Worm (Caenorhabditis elegans) whole organism, young adult: Measurements from ENCODE around the gene aars-1.

Experiments used
- B0261.1 ChIP-seq: sonication (generic microtip); optimal IDR thresholded peaks from 2 replicates; lab custom pipeline; 2016; ENCODE audit warnings: mild to moderate bottlenecking, missing genetic modification characterization, moderate library complexity, missing compliant biosample characterization
- C17E4.6 ChIP-seq: fragments of 200-800 bp; sonication (Bioruptor generic); IDR thresholded peaks from 2 replicates; pipeline ENCODE4 v1.3.6; 2022; ENCODE audit warnings: missing genetic modification reagents, missing genetic modification characterization, missing compliant biosample characterization
- D2030.7 ChIP-seq: fragments of 200-800 bp; sonication (Bioruptor generic); IDR thresholded peaks from 2 replicates; pipeline ENCODE4 v1.3.6; 2022; ENCODE audit warnings: missing genetic modification reagents, missing genetic modification characterization, missing compliant biosample characterization
- F33H1.4 ChIP-seq: fragments of 200-800 bp; sonication (Bioruptor generic); IDR thresholded peaks from 2 replicates; pipeline ENCODE4 v1.3.6; 2022; ENCODE audit warnings: missing genetic modification reagents, missing genetic modification characterization, missing compliant biosample characterization
- F39B2.1 ChIP-seq: fragments of 200-800 bp; sonication (Bioruptor generic); IDR thresholded peaks from 2 replicates; pipeline ENCODE4 v1.3.6; 2022; ENCODE audit warnings: missing genetic modification reagents, missing genetic modification characterization, missing compliant biosample characterization
- F55B11.4 ChIP-seq: sonication (generic microtip); optimal IDR thresholded peaks from 2 replicates; lab custom pipeline; 2016; ENCODE audit warnings: missing compliant biosample characterization, missing genetic modification characterization, borderline replicate concordance; ENCODE audit not compliant: insufficient read depth
- F57C9.4 ChIP-seq: sonication (generic microtip); optimal IDR thresholded peaks from 2 replicates; lab custom pipeline; 2017; ENCODE audit warnings: mild to moderate bottlenecking, missing genetic modification characterization, missing compliant biosample characterization
- K12H6.12 ChIP-seq: fragments of 200-800 bp; sonication (Bioruptor generic); optimal IDR thresholded peaks from 2 replicates; lab custom pipeline; 2018; ENCODE audit warnings: mild to moderate bottlenecking, missing genetic modification characterization, missing compliant biosample characterization
- Y53F4B.3 ChIP-seq: fragments of 200-800 bp; sonication (Bioruptor generic); IDR thresholded peaks from 2 replicates; pipeline ENCODE4 v1.3.6; 2022; ENCODE audit warnings: missing genetic modification reagents, missing genetic modification characterization, missing compliant biosample characterization
- Y95B8A.8 ChIP-seq: fragments of 200-800 bp; sonication (Bioruptor generic); IDR thresholded peaks from 2 replicates; pipeline ENCODE4 v1.3.6; 2022; ENCODE audit warnings: missing genetic modification reagents, missing genetic modification characterization, missing compliant biosample characterization
- ZK185.1 ChIP-seq: sonication (generic microtip); optimal IDR thresholded peaks from 2 replicates; lab custom pipeline; 2016; ENCODE audit warnings: mild to moderate bottlenecking, missing genetic modification characterization, missing compliant biosample characterization; ENCODE audit not compliant: poor library complexity, severe bottlenecking
- ama-1 ChIP-seq, 3 experiments: fragments of 150-350 bp in 1 of 3; sonication (generic microtip) in 2 of 3; optimal IDR thresholded peaks; 2 replicates each; lab custom pipeline; 2014 to 2018; ENCODE audit warnings: missing biosample characterization in 2 of 3, missing genetic modification characterization in 2 of 3, missing genetic modification reagents in 2 of 3
- aptf-2 ChIP-seq: fragments of 200-800 bp; sonication (Bioruptor generic); conservative IDR thresholded peaks from 2 replicates; pipeline ENCODE4 v1.3.6; 2022; ENCODE audit warnings: missing genetic modification reagents, missing genetic modification characterization, missing compliant biosample characterization
- aptf-3 ChIP-seq: fragments of 200-800 bp; sonication (Bioruptor generic); IDR thresholded peaks from 2 replicates; pipeline ENCODE4 v1.3.6; 2022; ENCODE audit warnings: missing genetic modification characterization, missing compliant biosample characterization
- atf-7 ChIP-seq: sonication (generic microtip); optimal IDR thresholded peaks from 2 replicates; lab custom pipeline; 2017; ENCODE audit warnings: mild to moderate bottlenecking, missing genetic modification characterization, missing compliant biosample characterization
- bed-2 ChIP-seq: fragments of 200-800 bp; sonication (Bioruptor generic); IDR thresholded peaks from 2 replicates; pipeline ENCODE4 v1.3.6; 2022; ENCODE audit warnings: missing genetic modification reagents, missing genetic modification characterization, missing compliant biosample characterization
- ceh-100 ChIP-seq: fragments of 200-800 bp; sonication (Bioruptor generic); IDR thresholded peaks from 2 replicates; pipeline ENCODE4 v1.3.6; 2022; ENCODE audit warnings: missing genetic modification reagents, missing genetic modification characterization, missing compliant biosample characterization
- die-1 ChIP-seq: sonication (generic microtip); optimal IDR thresholded peaks from 2 replicates; lab custom pipeline; 2016; ENCODE audit warnings: missing genotype, mild to moderate bottlenecking, missing genetic modification characterization, missing compliant biosample characterization
- dpl-1 ChIP-seq: fragments of 150-350 bp; optimal IDR thresholded peaks from 2 replicates; lab custom pipeline; 2014; ENCODE audit warnings: missing biosample characterization, missing genetic modification reagents, missing genetic modification characterization
- egl-18 ChIP-seq: fragments of 200-800 bp; sonication (Bioruptor generic); IDR thresholded peaks from 2 replicates; pipeline ENCODE4 v1.3.6; 2022; ENCODE audit warnings: missing genetic modification reagents, missing genetic modification characterization, missing compliant biosample characterization
- gei-17 ChIP-seq: fragments of 200-800 bp; sonication (Bioruptor generic); optimal IDR thresholded peaks from 2 replicates; lab custom pipeline; 2018; ENCODE audit warnings: mild to moderate bottlenecking, missing genetic modification characterization, missing compliant biosample characterization
- hlh-12 ChIP-seq: sonication (generic microtip); optimal IDR thresholded peaks from 2 replicates; lab custom pipeline; 2016; ENCODE audit warnings: missing genetic modification characterization, missing compliant biosample characterization
- hrde-1 ChIP-seq: sonication (generic microtip); optimal IDR thresholded peaks from 2 replicates; lab custom pipeline; 2016; ENCODE audit warnings: missing genetic modification characterization, mild to moderate bottlenecking, missing compliant biosample characterization, moderate library complexity, missing genotype, missing genetic modification reagents, borderline replicate concordance
- lag-1 ChIP-seq: fragments of 200-800 bp; sonication (Bioruptor generic); IDR thresholded peaks from 2 replicates; pipeline ENCODE4 v1.3.6; 2022; ENCODE audit warnings: missing genetic modification reagents, missing genetic modification characterization, missing compliant biosample characterization
- lin-26 ChIP-seq: fragments of 200-800 bp; sonication (Bioruptor generic); IDR thresholded peaks from 2 replicates; pipeline ENCODE4 v1.3.6; 2022; ENCODE audit warnings: missing genetic modification reagents, missing genetic modification characterization, missing compliant biosample characterization
- lin-54 ChIP-seq: fragments of 200-800 bp; sonication (Bioruptor generic); optimal IDR thresholded peaks from 2 replicates; lab custom pipeline; 2018; ENCODE audit warnings: mild to moderate bottlenecking, missing genetic modification characterization, missing compliant biosample characterization
- lir-1 ChIP-seq: fragments of 200-800 bp; sonication (Bioruptor generic); conservative IDR thresholded peaks from 2 replicates; pipeline ENCODE4 v1.3.6; 2022; ENCODE audit warnings: missing genetic modification reagents, missing genetic modification characterization, missing compliant biosample characterization
- madf-8 ChIP-seq: fragments of 200-800 bp; sonication (Bioruptor generic); conservative IDR thresholded peaks from 2 replicates; pipeline ENCODE4 v1.3.6; 2022; ENCODE audit warnings: missing genetic modification reagents, missing genetic modification characterization, missing compliant biosample characterization
- mes-4 ChIP-seq: sonication (generic microtip); optimal IDR thresholded peaks from 2 replicates; lab custom pipeline; 2016; ENCODE audit warnings: missing genotype, missing genetic modification characterization, missing compliant biosample characterization
- mxl-1 ChIP-seq: sonication (generic microtip); optimal IDR thresholded peaks from 2 replicates; lab custom pipeline; 2016; ENCODE audit warnings: missing genetic modification characterization, missing compliant biosample characterization
- nfyb-1 ChIP-seq: fragments of 200-800 bp; sonication (Bioruptor generic); IDR thresholded peaks from 2 replicates; pipeline ENCODE4 v1.3.6; 2022; ENCODE audit warnings: missing genetic modification reagents, missing genetic modification characterization, missing compliant biosample characterization
- nhr-120 ChIP-seq: fragments of 200-800 bp; sonication (Bioruptor generic); IDR thresholded peaks from 2 replicates; pipeline ENCODE4 v1.3.6; 2022; ENCODE audit warnings: missing genetic modification characterization, missing compliant biosample characterization
- nhr-179 ChIP-seq: sonication (generic microtip); optimal IDR thresholded peaks from 2 replicates; lab custom pipeline; 2016; ENCODE audit warnings: mild to moderate bottlenecking, missing genetic modification characterization, missing compliant biosample characterization
- nhr-27 ChIP-seq: fragments of 200-800 bp; sonication (Bioruptor generic); optimal IDR thresholded peaks from 2 replicates; lab custom pipeline; 2018; ENCODE audit warnings: mild to moderate bottlenecking, missing genetic modification characterization, moderate library complexity, missing compliant biosample characterization
- nhr-80 ChIP-seq: sonication (generic microtip); optimal IDR thresholded peaks from 2 replicates; lab custom pipeline; 2016; ENCODE audit warnings: missing genetic modification characterization, missing compliant biosample characterization
- rpc-1 ChIP-seq, 2 experiments: fragments of 150-350 bp in 1 of 2; sonication (generic microtip) in 1 of 2; optimal IDR thresholded peaks; 2 replicates each; lab custom pipeline; 2014 to 2018; ENCODE audit warnings: missing biosample characterization in 1 of 2, missing genetic modification characterization in 1 of 2, missing genetic modification reagents in 1 of 2, missing genotype in 1 of 2
- snpc-4 ChIP-seq, 5 experiments: fragments of 150-350 bp in 1 of 5; sonication (generic microtip) in 4 of 5; optimal IDR thresholded peaks; 2 replicates each; lab custom pipeline; 2014 to 2018; ENCODE audit warnings: missing genetic modification characterization in 5 of 5, missing biosample characterization in 3 of 5, antibody characterized with exemption in 2 of 5, mild to moderate bottlenecking in 2 of 5, missing compliant biosample characterization in 2 of 5, missing genotype in 2 of 5, moderate library complexity in 2 of 5, missing genetic modification reagents in 1 of 5
- somi-1 ChIP-seq: fragments of 200-800 bp; sonication (Bioruptor generic); optimal IDR thresholded peaks from 2 replicates; lab custom pipeline; 2018; ENCODE audit warnings: mild to moderate bottlenecking, missing genetic modification characterization, missing compliant biosample characterization
- tbx-9 ChIP-seq: sonication (generic microtip); optimal IDR thresholded peaks from 2 replicates; lab custom pipeline; 2016; ENCODE audit warnings: borderline replicate concordance, missing genetic modification characterization, inconsistent platforms, missing compliant biosample characterization
- tlf-1 ChIP-seq: fragments of 200-800 bp; sonication (Bioruptor generic); optimal IDR thresholded peaks from 2 replicates; lab custom pipeline; 2018; ENCODE audit warnings: mild to moderate bottlenecking, missing genetic modification characterization, missing compliant biosample characterization
- zim-3 ChIP-seq: sonication (generic microtip); optimal IDR thresholded peaks from 2 replicates; lab custom pipeline; 2017; ENCODE audit warnings: mild to moderate bottlenecking, missing genetic modification characterization, moderate library complexity, missing compliant biosample characterization
- ztf-18 ChIP-seq: sonication (generic microtip); optimal IDR thresholded peaks from 2 replicates; lab custom pipeline; 2016; ENCODE audit warnings: missing genotype, mild to moderate bottlenecking, missing genetic modification characterization, missing compliant biosample characterization
- ztf-25 ChIP-seq: fragments of 200-800 bp; sonication (Bioruptor generic); IDR thresholded peaks from 2 replicates; pipeline ENCODE4 v1.3.6; 2022; ENCODE audit warnings: missing genetic modification reagents, missing genetic modification characterization, missing compliant biosample characterization
- ztf-26 ChIP-seq: sonication (generic microtip); optimal IDR thresholded peaks from 2 replicates; lab custom pipeline; 2017; ENCODE audit warnings: missing genetic modification characterization, missing compliant biosample characterization
- ztf-28 ChIP-seq: fragments of 200-800 bp; sonication (Bioruptor generic); IDR thresholded peaks from 2 replicates; pipeline ENCODE4 v1.3.6; 2022; ENCODE audit warnings: missing genetic modification reagents, missing genetic modification characterization, missing compliant biosample characterization
- ztf-6 ChIP-seq: fragments of 200-800 bp; sonication (Bioruptor generic); IDR thresholded peaks from 2 replicates; pipeline ENCODE4 v1.3.6; 2022; ENCODE audit warnings: missing genetic modification reagents, missing genetic modification characterization, missing compliant biosample characterization

aars-1 gene

DNA sequence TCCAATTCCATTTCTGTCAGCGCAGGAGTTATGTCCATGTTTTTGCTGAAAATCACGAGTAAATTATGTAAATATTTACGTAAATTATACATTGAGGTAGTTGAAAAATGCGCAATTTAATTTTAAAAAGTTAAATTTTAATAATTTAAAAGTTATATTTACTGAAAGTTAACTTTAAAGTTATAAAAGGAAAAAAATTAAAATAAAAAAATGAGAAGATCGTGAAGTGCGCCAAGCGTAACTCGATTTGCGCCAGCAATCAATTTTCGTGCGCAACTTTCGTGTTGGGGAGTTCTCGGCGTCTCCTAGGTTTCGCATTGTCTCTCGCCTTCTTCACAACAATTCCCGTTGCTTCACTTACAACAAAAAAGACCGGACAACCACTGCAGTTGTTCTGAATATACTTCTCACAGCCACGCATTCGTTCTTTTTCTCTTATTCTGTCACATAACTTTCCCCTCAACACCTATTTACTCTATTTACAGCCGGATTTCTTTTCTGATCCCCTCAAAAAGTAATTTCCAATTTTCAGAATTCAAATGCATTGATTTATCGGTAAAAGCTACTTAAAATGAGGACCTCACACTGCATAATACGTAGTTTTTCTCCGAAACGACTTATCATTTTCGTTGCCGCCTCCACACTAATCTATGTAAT, 9.4 kb upstream of the aars-1 start, which contains the start of the genes metl-1 and W02B12.11 (continued):
- TF ChIP-seq hrde-1 (tag; lab: Kevin White, UChicago), result no peak
- peak; percentile 67 for TF ChIP-seq madf-8 (GFP tag; lab: Robert Waterston, UW)
- TF ChIP-seq F33H1.4, result peak; percentile 75
- no peak for TF ChIP-seq tbx-9 (tag; lab: Kevin White, UChicago)
- 0 out of 2 replicates have a peak, but pooled peaks have one; percentile 30 for TF ChIP-seq lir-1 (GFP tag; lab: Robert Waterston, UW)
- no peak for TF ChIP-seq nhr-179 (tag; lab: Kevin White, UChicago)
- TF ChIP-seq hlh-12 (tag; lab: Kevin White, UChicago), result no peak
- TF ChIP-seq rpc-1 (optimal IDR thresholded peaks at IDR 0.05; lab: Kevin White, UChicago), result no peak
- TF ChIP-seq rpc-1 (tag; optimal IDR thresholded peaks at IDR 0.05; lab: Kevin White, UChicago), result no peak
- TF ChIP-seq K12H6.12 (tag; lab: Kevin White, UChicago), result peak; percentile 23
- TF ChIP-seq tlf-1 (GFP tag; lab: Kevin White, UChicago), result peak; percentile 74
- TF ChIP-seq lin-54 (GFP tag; lab: Kevin White, UChicago), result peak; percentile 87
- peak; percentile 69 for TF ChIP-seq ZK185.1 (tag; lab: Kevin White, UChicago)
- no peak for TF ChIP-seq ama-1 (optimal IDR thresholded peaks at IDR 0.05; lab: Kevin White, UChicago)
- TF ChIP-seq ama-1 (GFP tag; optimal IDR thresholded peaks at IDR 0.05; lab: Kevin White, UChicago), result no peak
- no peak for TF ChIP-seq F57C9.4 (tag; lab: Kevin White, UChicago)
- no peak for TF ChIP-seq mxl-1 (tag; lab: Kevin White, UChicago)
- no peak for TF ChIP-seq ztf-25 (GFP tag; lab: Robert Waterston, UW)
- no peak for TF ChIP-seq Y53F4B.3 (GFP tag; lab: Robert Waterston, UW)
- no peak for TF ChIP-seq aptf-2
- TF ChIP-seq nhr-120 (GFP tag; lab: Robert Waterston, UW), result no peak
- no peak for TF ChIP-seq mes-4 (tag; lab: Kevin White, UChicago)
- 0 out of 2 replicates have a peak, but pooled peaks have one; percentile 38 for TF ChIP-seq egl-18 (GFP tag; lab: Robert Waterston, UW)
- TF ChIP-seq ztf-28 (GFP tag; lab: Robert Waterston, UW), result no peak
- TF ChIP-seq F39B2.1 (GFP tag; lab: Robert Waterston, UW), result no peak
- TF ChIP-seq die-1 (tag; lab: Kevin White, UChicago), result peak; percentile 33
- peak; percentile 80 for TF ChIP-seq D2030.7 (GFP tag; lab: Robert Waterston, UW)
- no peak for TF ChIP-seq ztf-6 (GFP tag; lab: Robert Waterston, UW)
- TF ChIP-seq F55B11.4 (tag; lab: Kevin White, UChicago), result no peak
- TF ChIP-seq lin-26 (GFP tag; lab: Robert Waterston, UW), result peak; percentile 59; the same call in 1 of the 2 replicates
- TF ChIP-seq C17E4.6 (GFP tag; lab: Robert Waterston, UW), result peak; percentile 67; the same call in 1 of the 2 replicates
- peak; percentile 53 for TF ChIP-seq atf-7 (tag; lab: Kevin White, UChicago)
- no peak for TF ChIP-seq Y95B8A.8 (GFP tag; lab: Robert Waterston, UW)
- peak; percentile 3 for TF ChIP-seq B0261.1 (tag; lab: Kevin White, UChicago)
- TF ChIP-seq, all 124 proteins: peak for 61

DNA sequence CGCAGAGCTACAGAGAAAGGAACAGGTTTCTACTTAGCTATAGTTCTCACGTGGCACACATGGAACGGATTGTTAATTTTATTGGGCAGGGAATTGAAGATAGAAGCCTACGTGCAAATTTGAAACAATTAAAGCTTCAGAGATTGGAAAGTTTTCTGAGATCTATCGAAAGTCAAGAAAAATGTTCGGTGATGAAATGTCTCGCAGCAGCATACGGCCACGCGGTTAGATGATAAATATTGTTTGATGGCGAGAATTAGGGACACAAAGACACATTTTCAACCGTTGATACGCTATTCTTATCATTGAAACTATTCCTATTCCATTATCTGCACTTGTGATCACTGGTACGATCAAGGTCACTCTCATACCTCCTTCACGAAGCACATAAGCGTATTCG, 8.2 kb upstream of the aars-1 start:
- TF ChIP-seq lag-1 (GFP tag; lab: Robert Waterston, UW), result no peak
- no peak for TF ChIP-seq ceh-100 (GFP tag; lab: Robert Waterston, UW)
- no peak for TF ChIP-seq gei-17
- peak; percentile 89 for TF ChIP-seq nhr-80 (tag; lab: Kevin White, UChicago)
- no peak for TF ChIP-seq bed-2 (GFP tag; lab: Robert Waterston, UW)
- TF ChIP-seq zim-3 (tag; lab: Kevin White, UChicago), result no peak
- no peak for TF ChIP-seq ztf-25 (GFP tag; lab: Robert Waterston, UW)
- TF ChIP-seq snpc-4 (GFP tag; optimal IDR thresholded peaks at IDR 0.05; lab: Kevin White, UChicago), result no peak
- TF ChIP-seq snpc-4 (tag; optimal IDR thresholded peaks at IDR 0.05; lab: Kevin White, UChicago), result peak in 2 of 4 experiments; percentile 43 to 50
- TF ChIP-seq F33H1.4, result no peak
- peak; percentile 19 for TF ChIP-seq somi-1 (GFP tag; lab: Kevin White, UChicago)
- TF ChIP-seq nhr-27 (tag; lab: Kevin White, UChicago), result no peak
- TF ChIP-seq dpl-1 (GFP tag; lab: Kevin White, UChicago), result no peak
- no peak for TF ChIP-seq atf-7 (tag; lab: Kevin White, UChicago)
- peak; percentile 31 for TF ChIP-seq ztf-26
- TF ChIP-seq aptf-3 (GFP tag; lab: Robert Waterston, UW), result no peak
- TF ChIP-seq ztf-18 (tag; lab: Kevin White, UChicago), result peak; percentile 47
- 0 out of 2 replicates have a peak, but pooled peaks have one; percentile 50 for TF ChIP-seq nfyb-1 (GFP tag; lab: Robert Waterston, UW)
